Fruit fly (Drosophila melanogaster) whole organism, wandering third instar larva: ENCODE measurements around the gene CG32365.
A peak's percentile ranks its signal among the peaks of the same experiment; 100 is the strongest.

Experiments
- CG32264 ChIP-seq: fragments of 200-800 bp; sonication (Bioruptor generic); optimal IDR thresholded peaks from 2 replicates; lab custom pipeline; 2016; ENCODE audit warnings: missing biosample characterization, missing genetic modification characterization
- CrebA ChIP-seq: fragments of 200-800 bp; sonication (Bioruptor generic); optimal IDR thresholded peaks from 2 replicates; lab custom pipeline; 2016; ENCODE audit warnings: missing biosample characterization, mild to moderate bottlenecking, missing genetic modification characterization, borderline replicate concordance
- Dfd ChIP-seq: fragments of >200 bp; optimal IDR thresholded peaks from 2 replicates; lab custom pipeline; 2017; ENCODE audit warnings: missing biosample characterization, missing genetic modification characterization
- Dif ChIP-seq: fragments of 200-275, 200-300 bp; sonication (Bioruptor generic); optimal IDR thresholded peaks from 2 replicates; lab custom pipeline; 2018; ENCODE audit warnings: missing biosample characterization, missing genetic modification characterization; ENCODE audit not compliant: partially characterized antibody
- GATAd ChIP-seq: sonication (Bioruptor generic); optimal IDR thresholded peaks from 2 replicates; lab custom pipeline; 2016; ENCODE audit warnings: missing biosample characterization, missing genetic modification characterization
- HLH106 ChIP-seq: fragments of 200-800 bp; optimal IDR thresholded peaks from 3 replicates; lab custom pipeline; 2019; ENCODE audit warnings: missing biosample characterization, mild to moderate bottlenecking, missing genetic modification characterization, moderate library complexity
- Hnf4 ChIP-seq: fragments of 200-800 bp; sonication (Bioruptor generic); optimal IDR thresholded peaks from 2 replicates; lab custom pipeline; 2016; ENCODE audit warnings: missing biosample characterization, mild to moderate bottlenecking, missing genetic modification characterization
- Jra ChIP-seq: sonication (Bioruptor generic); optimal IDR thresholded peaks from 2 replicates; lab custom pipeline; 2016; ENCODE audit warnings: missing biosample characterization, missing genetic modification characterization
- N ChIP-seq: fragments of >200 bp; optimal IDR thresholded peaks from 2 replicates; lab custom pipeline; 2018; ENCODE audit warnings: missing biosample characterization, missing external identifiers, missing genetic modification characterization
- OdsH ChIP-seq: fragments of 200-800 bp; sonication (Bioruptor generic); optimal IDR thresholded peaks from 2 replicates; lab custom pipeline; 2016; ENCODE audit warnings: missing biosample characterization, mild to moderate bottlenecking, missing genetic modification characterization
- Rel ChIP-seq, 2 experiments: fragments of 200-800 bp; sonication (Bioruptor generic) in 1 of 2; optimal IDR thresholded peaks; 2 replicates in 1 of 2; 3 replicates in 1 of 2; lab custom pipeline; 2016 to 2019; ENCODE audit warnings: mild to moderate bottlenecking in 2 of 2, missing biosample characterization in 2 of 2, missing genetic modification characterization in 2 of 2, moderate library complexity in 1 of 2
- Vsx2 ChIP-seq: fragments of 200-300, 225-300 bp; sonication (Bioruptor generic); optimal IDR thresholded peaks from 2 replicates; lab custom pipeline; 2018; ENCODE audit warnings: missing biosample characterization, missing genetic modification characterization; ENCODE audit not compliant: partially characterized antibody
- brk ChIP-seq: fragments of 200-800 bp; sonication (Bioruptor generic); optimal IDR thresholded peaks from 2 replicates; lab custom pipeline; 2016; ENCODE audit warnings: missing biosample characterization, mild to moderate bottlenecking, missing genetic modification characterization
- dl ChIP-seq, 2 experiments: fragments of 175-275, 200-275 bp in 1 of 2; fragments of 200-275 bp in 1 of 2; sonication (Bioruptor generic); optimal IDR thresholded peaks; lab custom pipeline; 2018; ENCODE audit warnings: mild to moderate bottlenecking in 2 of 2, missing biosample characterization in 2 of 2, missing genetic modification characterization in 2 of 2, moderate library complexity in 2 of 2; ENCODE audit not compliant: partially characterized antibody in 2 of 2, insufficient read depth in 1 of 2
- dmrt93B ChIP-seq: fragments of 200-800 bp; sonication (Bioruptor generic); optimal IDR thresholded peaks from 2 replicates; lab custom pipeline; 2018; ENCODE audit warnings: missing biosample characterization, mild to moderate bottlenecking, missing genetic modification characterization
- ey ChIP-seq: fragments of 200-800 bp; sonication (Bioruptor generic); optimal IDR thresholded peaks from 2 replicates; lab custom pipeline; 2016; ENCODE audit warnings: missing biosample characterization, missing genetic modification characterization
- foxo ChIP-seq, 2 experiments: fragments of 200-800 bp; sonication (Bioruptor generic); optimal IDR thresholded peaks; 2 replicates in 1 of 2; 3 replicates in 1 of 2; lab custom pipeline; 2016 to 2017; ENCODE audit warnings: missing biosample characterization in 2 of 2, missing genetic modification characterization in 2 of 2
- fru ChIP-seq: fragments of 200-800 bp; sonication (Bioruptor generic); optimal IDR thresholded peaks from 3 replicates; lab custom pipeline; 2016; ENCODE audit warnings: missing biosample characterization, mild to moderate bottlenecking, missing genetic modification characterization
- h ChIP-seq: fragments of 200-800 bp; sonication (Bioruptor generic); optimal IDR thresholded peaks from 3 replicates; lab custom pipeline; 2016; ENCODE audit warnings: missing biosample characterization, mild to moderate bottlenecking, missing genetic modification characterization
- jim ChIP-seq: fragments of 175-275, 200-325 bp; sonication (Bioruptor generic); optimal IDR thresholded peaks from 2 replicates; lab custom pipeline; 2016; ENCODE audit warnings: missing biosample characterization, mild to moderate bottlenecking, missing genetic modification characterization
- pan ChIP-seq: fragments of >200 bp; optimal IDR thresholded peaks from 2 replicates; lab custom pipeline; 2017
- psq ChIP-seq: fragments of 200-800 bp; sonication (Bioruptor generic); optimal IDR thresholded peaks from 3 replicates; lab custom pipeline; 2017; ENCODE audit warnings: missing biosample characterization, mild to moderate bottlenecking, missing genetic modification characterization, moderate library complexity
- tai ChIP-seq: sonication (Bioruptor generic); optimal IDR thresholded peaks from 2 replicates; lab custom pipeline; 2016; ENCODE audit warnings: missing biosample characterization, missing genetic modification characterization
- usp ChIP-seq: fragments of >200 bp; optimal IDR thresholded peaks from 2 replicates; lab custom pipeline; 2017; ENCODE audit warnings: missing biosample characterization, missing genetic modification characterization
- woc ChIP-seq: sonication (Bioruptor generic); optimal IDR thresholded peaks from 2 replicates; lab custom pipeline; 2016; ENCODE audit warnings: missing biosample characterization, mild to moderate bottlenecking, missing genetic modification characterization

Gene CG32365

DNA sequence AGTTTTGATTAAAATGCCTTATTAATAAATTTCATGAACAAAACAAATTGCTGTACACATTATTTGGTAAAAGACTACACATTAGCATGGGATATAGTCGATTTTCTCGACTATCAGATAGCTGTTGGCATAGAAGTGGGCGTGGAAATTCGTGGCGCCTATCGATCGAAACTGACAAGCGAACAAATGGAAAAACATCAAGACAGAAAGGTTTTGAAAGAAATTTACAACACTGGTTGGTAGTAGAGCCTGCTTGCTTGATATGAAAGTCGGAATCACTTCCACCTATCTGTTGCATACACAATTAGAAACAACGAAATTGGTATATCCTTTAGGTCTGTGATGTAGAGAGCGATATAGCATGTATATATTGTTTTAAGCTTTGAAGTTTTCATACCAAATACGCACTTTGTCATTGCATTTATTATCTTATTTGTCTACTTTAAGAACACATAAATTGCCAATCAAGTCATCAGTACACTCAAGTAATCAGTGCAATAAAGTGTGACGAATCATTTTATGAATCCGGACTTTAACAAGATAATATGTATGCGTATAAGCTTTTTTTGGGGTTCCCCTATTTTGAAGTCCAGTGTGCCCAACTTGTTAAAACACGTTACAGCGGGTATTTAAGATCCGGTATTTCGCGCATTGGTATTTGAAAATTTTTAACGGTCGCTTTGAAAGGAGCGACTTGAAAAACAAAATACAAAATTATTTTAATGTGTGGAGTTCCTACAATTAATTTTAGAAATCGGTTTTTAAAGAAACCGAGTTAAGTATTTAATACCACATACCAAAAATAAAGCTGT is 47.2 kb downstream of the CG32365 start:
- TF ChIP-seq dl (GFP tag; optimal IDR thresholded peaks at IDR 0.05; lab: Kevin White, UChicago; ENCODE audit: insufficient read depth in 1 of 2, partially characterized antibody in 2 of 2) (no peak), Rel (GFP tag; optimal IDR thresholded peaks at IDR 0.05; lab: Kevin White, UChicago) (no peak), Rel (tag; optimal IDR thresholded peaks at IDR 0.05; lab: Kevin White, UChicago) (peak; percentile 99), psq (GFP tag; lab: Kevin White, UChicago) (no peak), Hnf4 (GFP tag; lab: Kevin White, UChicago) (no peak), OdsH (GFP tag; lab: Kevin White, UChicago) (no peak)

- no peak for TF ChIP-seq Rel (GFP tag; optimal IDR thresholded peaks at IDR 0.05; lab: Kevin White, UChicago)
- TF ChIP-seq Rel (tag; optimal IDR thresholded peaks at IDR 0.05; lab: Kevin White, UChicago): peak; percentile 61
- TF ChIP-seq ey (GFP tag; lab: Kevin White, UChicago): no peak
- TF ChIP-seq N: no peak
- TF ChIP-seq HLH106 (tag; lab: Kevin White, UChicago): no peak
- TF ChIP-seq, all 38 proteins: peak for 1
Measured at dm6 chr3L:7934200-7934599, 65.4 kb downstream of the CG32365 start.

dm6 chr3L:7934857-7935256 is 66.0 kb downstream of the CG32365 start:
- TF ChIP-seq psq (GFP tag; lab: Kevin White, UChicago) (no peak), CrebA (GFP tag; lab: Kevin White, UChicago) (no peak), usp (GFP tag; lab: Kevin White, UChicago) (no peak), dmrt93B (no peak), Hnf4 (GFP tag; lab: Kevin White, UChicago) (no peak), tai (GFP tag; lab: Kevin White, UChicago) (no peak), jim (GFP tag; lab: Kevin White, UChicago) (no peak), CG32264 (GFP tag; lab: Kevin White, UChicago) (no peak), N (no peak)

DNA sequence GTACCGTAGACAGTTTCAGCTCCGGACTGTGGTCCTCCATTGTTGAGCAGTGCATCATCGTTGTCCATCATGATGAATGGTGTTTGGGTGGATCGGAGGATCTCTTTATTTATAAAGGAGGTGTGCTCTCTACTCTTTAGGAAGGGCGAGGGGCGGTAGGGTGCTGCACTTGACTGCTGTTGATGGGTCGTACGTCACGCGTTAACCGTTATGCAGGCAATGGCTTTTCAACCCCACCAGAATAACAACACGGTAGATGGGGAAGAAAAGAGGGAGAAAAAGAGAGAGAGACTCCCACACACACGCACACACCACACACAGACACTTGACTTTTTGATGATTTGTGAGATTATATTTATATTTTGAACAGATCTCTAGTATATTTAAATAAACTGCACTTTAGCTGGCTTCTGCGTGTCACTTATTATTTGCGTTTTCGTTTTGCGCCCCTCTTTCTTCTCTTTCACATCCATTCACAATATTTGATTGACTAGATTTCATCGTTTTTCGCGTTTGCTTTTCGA is 66.6 kb downstream of the CG32365 start:
- no peak for TF ChIP-seq CG32264 (GFP tag; lab: Kevin White, UChicago)
- TF ChIP-seq psq (GFP tag; lab: Kevin White, UChicago): peak; percentile 78

DNA sequence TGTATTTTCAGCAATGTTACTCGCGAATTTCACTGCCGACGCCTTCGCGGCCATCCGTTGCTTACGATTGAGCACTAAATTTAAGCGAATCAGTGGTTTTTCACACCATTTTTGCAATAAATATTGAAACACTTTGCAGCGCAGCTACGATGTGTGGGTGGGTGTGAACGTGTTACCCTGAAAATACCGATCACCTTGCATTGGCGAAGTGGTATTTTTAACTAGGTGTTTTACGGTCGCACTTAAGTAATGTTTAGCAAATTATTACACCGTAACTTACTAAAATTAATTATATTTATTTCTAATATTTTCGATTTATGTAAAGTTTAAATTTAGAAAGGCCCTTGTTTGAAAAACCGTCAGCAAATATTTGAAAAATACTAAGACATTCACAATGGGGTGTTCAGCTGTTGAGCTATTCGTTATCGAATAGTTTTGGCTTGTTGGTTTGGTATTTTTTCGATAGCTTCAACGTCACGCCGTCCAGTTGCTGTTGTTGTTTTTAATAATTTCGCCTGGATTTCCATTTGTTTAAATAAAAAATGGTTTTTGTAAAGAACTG is 67.2 kb downstream of the CG32365 start, which contains the start of the genes syd and Srp9:
Gene syd, minus strand, starts transcription at position 188 of the 562 bp plus-strand sequence.
Gene Srp9, plus strand, starts transcription at position 441 of the 562 bp plus-strand sequence.
- TF ChIP-seq psq (GFP tag; lab: Kevin White, UChicago) (peak; percentile 63), Dif (GFP tag; lab: Kevin White, UChicago) (no peak), Rel (GFP tag; optimal IDR thresholded peaks at IDR 0.05; lab: Kevin White, UChicago) (no peak), Rel (tag; optimal IDR thresholded peaks at IDR 0.05; lab: Kevin White, UChicago) (peak; percentile 56), foxo (GFP tag; optimal IDR thresholded peaks at IDR 0.05; lab: Kevin White, UChicago) (no peak), brk (GFP tag; lab: Kevin White, UChicago) (peak; percentile 7), dmrt93B (no peak)

DNA sequence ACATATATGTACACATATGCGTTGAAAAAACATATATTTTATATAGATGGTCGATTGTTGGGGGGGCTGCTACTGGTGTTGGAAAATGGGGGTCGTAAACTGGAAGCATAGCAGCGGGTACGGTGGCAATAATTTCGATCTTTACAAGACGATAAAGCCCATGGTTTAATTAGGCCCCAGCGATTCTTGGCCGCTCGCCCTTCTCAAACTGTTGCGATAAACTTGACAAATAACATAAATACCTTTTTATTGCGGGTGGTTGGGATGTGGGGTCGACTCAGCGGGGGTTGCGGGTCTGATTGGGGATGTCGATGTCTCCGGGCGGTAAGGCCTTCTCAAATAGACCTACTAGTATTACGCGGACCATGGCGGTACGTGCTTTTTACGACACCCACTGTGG is 69.8 kb downstream of the CG32365 start:
- no peak for TF ChIP-seq Jra (GFP tag; lab: Kevin White, UChicago)
- no peak for TF ChIP-seq Hnf4 (GFP tag; lab: Kevin White, UChicago)
- TF ChIP-seq woc (GFP tag; lab: Kevin White, UChicago): no peak
- no peak for TF ChIP-seq foxo (GFP tag; optimal IDR thresholded peaks at IDR 0.05; lab: Kevin White, UChicago)
- TF ChIP-seq h (GFP tag; lab: Kevin White, UChicago): no peak

DNA sequence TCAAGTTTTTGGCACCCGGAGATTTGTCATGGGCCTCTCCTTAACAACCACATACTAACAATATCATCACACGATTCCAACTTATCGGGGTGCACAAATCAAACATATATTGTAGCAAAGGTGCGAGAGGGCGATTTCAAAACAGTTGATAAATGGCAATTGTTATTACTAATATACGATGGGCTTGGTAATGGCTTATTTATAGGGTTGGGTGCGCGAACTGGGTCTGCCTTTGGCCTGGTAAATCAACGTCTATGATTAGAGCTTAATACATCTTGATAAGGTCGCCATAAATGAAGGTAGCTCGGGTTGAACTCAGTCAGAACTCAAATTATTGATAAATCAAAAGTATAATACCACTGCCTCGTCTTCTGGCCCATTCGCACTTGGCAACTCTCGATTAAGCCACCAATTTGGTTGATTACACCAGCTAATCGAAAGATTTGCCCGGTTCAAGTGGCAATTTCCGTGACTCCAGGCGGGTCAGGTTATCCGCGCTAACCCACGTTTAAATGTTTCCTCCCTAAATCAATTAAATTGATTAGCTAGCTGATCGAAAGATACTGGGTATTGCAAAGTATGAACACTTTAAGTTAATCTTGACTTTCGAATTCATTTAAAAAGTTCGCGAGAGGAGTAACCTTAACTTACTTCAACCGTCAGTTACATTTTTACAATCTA is 71.9 kb downstream of the CG32365 start:
- TF ChIP-seq pan (lab: Kevin White, UChicago) (no peak), CrebA (GFP tag; lab: Kevin White, UChicago) (peak; percentile 14), Dfd (GFP tag; lab: Kevin White, UChicago) (no peak), fru (GFP tag; lab: Kevin White, UChicago) (no peak), GATAd (GFP tag; lab: Kevin White, UChicago) (no peak), Jra (GFP tag; lab: Kevin White, UChicago) (no peak), Vsx2 (GFP tag; lab: Kevin White, UChicago) (no peak)
